Fruit fly (Drosophila melanogaster) whole organism, embryonic: Measurements from ENCODE around the gene RhoGAP93B.

Experiments used
- Ada2b ChIP-seq: fragments of 200-800 bp; sonication (Bioruptor generic); IDR thresholded peaks from 2 replicates; pipeline ENCODE4 v1.3.6; 2022; ENCODE audit warnings: missing biosample characterization, missing genetic modification characterization
- Antp ChIP-seq: fragments of 200-800 bp; sonication (Bioruptor generic); optimal IDR thresholded peaks from 3 replicates; lab custom pipeline; 2016; ENCODE audit warnings: missing biosample characterization, missing genetic modification characterization
- CG13894 ChIP-seq: fragments of 200-800 bp; sonication (Bioruptor generic); optimal IDR thresholded peaks from 3 replicates; lab custom pipeline; 2018; ENCODE audit warnings: missing biosample characterization, mild to moderate bottlenecking, missing genetic modification characterization, moderate library complexity
- CG32772 ChIP-seq: fragments of 200-800 bp; sonication (Bioruptor generic); IDR thresholded peaks from 2 replicates; pipeline ENCODE4 v1.3.6; 2022; ENCODE audit warnings: missing biosample characterization, missing genetic modification characterization
- CG8478 ChIP-seq: fragments of >200 bp; optimal IDR thresholded peaks from 2 replicates; lab custom pipeline; 2018
- Deaf1 ChIP-seq: fragments of 200-800 bp; optimal IDR thresholded peaks from 3 replicates; lab custom pipeline; 2019; ENCODE audit warnings: missing biosample characterization, mild to moderate bottlenecking, missing genetic modification characterization, moderate library complexity
- Gug ChIP-seq: fragments of 200-800 bp; sonication (Bioruptor generic); IDR thresholded peaks from 4 replicates; pipeline ENCODE4 v1.3.6; 2022; ENCODE audit warnings: missing biosample characterization, missing genetic modification characterization
- HmgD ChIP-seq: fragments of 200-800 bp; sonication (Bioruptor generic); optimal IDR thresholded peaks from 3 replicates; lab custom pipeline; 2016; ENCODE audit warnings: missing biosample characterization, missing genetic modification characterization
- HmgZ ChIP-seq: fragments of 200-800 bp; sonication (Bioruptor generic); optimal IDR thresholded peaks from 2 replicates; lab custom pipeline; 2018; ENCODE audit warnings: missing biosample characterization, mild to moderate bottlenecking, missing genetic modification characterization
- pb ChIP-seq: fragments of 200-800 bp; sonication (Bioruptor generic); optimal IDR thresholded peaks from 3 replicates; lab custom pipeline; 2016; ENCODE audit warnings: missing biosample characterization, missing genetic modification characterization
- peb ChIP-seq: fragments of 200-800 bp; sonication (Bioruptor generic); IDR thresholded peaks from 2 replicates; pipeline ENCODE4 v1.3.6; 2022; ENCODE audit warnings: missing biosample characterization, missing genetic modification characterization
- run ChIP-seq: fragments of 200-800 bp; sonication (Bioruptor generic); optimal IDR thresholded peaks from 3 replicates; lab custom pipeline; 2018; ENCODE audit warnings: missing biosample characterization, mild to moderate bottlenecking, missing genetic modification characterization
- shn ChIP-seq: fragments of 200-800 bp; sonication (Bioruptor generic); optimal IDR thresholded peaks from 3 replicates; lab custom pipeline; 2016; ENCODE audit warnings: missing biosample characterization, missing genetic modification characterization
- unpg ChIP-seq: fragments of 200-800 bp; sonication (Bioruptor generic); optimal IDR thresholded peaks from 3 replicates; lab custom pipeline; 2018; ENCODE audit warnings: missing biosample characterization, mild to moderate bottlenecking, missing genetic modification characterization, moderate library complexity

DNA sequence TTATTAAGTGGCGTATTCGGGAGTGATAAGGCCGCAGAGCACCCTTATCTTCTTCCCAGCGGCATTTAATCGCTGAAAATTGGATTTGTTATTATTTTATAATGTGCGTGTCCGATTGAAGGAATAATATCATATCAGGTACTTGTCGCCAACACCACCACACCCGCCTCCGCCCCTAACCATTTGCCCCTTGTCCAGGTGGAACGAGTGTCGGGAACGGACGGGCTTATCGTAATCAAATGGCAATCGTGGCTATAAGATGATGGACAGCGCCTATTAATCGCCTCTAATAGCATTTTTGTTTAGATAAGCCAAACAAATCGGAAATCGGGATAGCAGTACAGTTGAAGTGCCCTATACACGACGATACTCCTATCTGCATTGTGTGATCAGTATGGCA is 19.4 kb downstream of the RhoGAP93B start:
- no peak for TF ChIP-seq peb (GFP tag; lab: Robert Waterston, UW)
- TF ChIP-seq shn (GFP tag; lab: Kevin White, UChicago), result no peak
- TF ChIP-seq unpg (GFP tag; lab: Kevin White, UChicago), result no peak
- no peak for TF ChIP-seq CG32772 (GFP tag; lab: Robert Waterston, UW)
- TF ChIP-seq Antp (GFP tag; lab: Kevin White, UChicago), result no peak
- TF ChIP-seq pb (GFP tag; lab: Kevin White, UChicago), result no peak
- no peak for TF ChIP-seq Deaf1 (tag; lab: Kevin White, UChicago)
- no peak for TF ChIP-seq CG13894 (tag; lab: Kevin White, UChicago)
- TF ChIP-seq HmgZ (tag; lab: Kevin White, UChicago), result peak; percentile 53
- TF ChIP-seq CG8478 (lab: Kevin White, UChicago), result no peak
- TF ChIP-seq Gug (GFP tag; lab: Robert Waterston, UW), result no peak
- no peak for TF ChIP-seq Ada2b (GFP tag; lab: Robert Waterston, UW)
- TF ChIP-seq run (tag; lab: Kevin White, UChicago), result no peak
- no peak for TF ChIP-seq HmgD (GFP tag; lab: Kevin White, UChicago)
